Fruit fly (Drosophila melanogaster): Measurements from ENCODE around the gene CG32801.

DNA sequence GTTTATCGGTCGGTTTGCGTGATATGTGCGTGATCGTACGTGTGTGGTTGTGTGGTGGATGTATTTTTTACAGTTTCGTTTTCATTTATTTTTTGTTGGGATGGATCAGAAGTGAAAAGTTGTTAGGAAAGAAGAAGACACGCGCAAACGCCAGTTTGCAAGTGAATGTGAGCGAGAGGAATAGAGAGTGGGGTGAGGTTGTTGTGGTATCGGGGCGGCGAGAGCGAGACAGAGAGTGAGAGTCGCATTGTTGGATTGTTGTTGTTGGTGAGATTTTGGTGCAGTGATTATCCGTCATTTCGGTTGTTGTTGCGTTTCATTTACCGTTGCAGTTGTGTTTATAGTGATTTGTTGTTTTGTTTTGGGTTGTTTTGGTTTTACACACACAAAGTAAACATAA lies 9.4 kb downstream of the CG32801 start:
- TF ChIP-seq Myc (optimal IDR thresholded peaks at IDR 0.05) (no peak), h (optimal IDR thresholded peaks at IDR 0.05) (no peak), psq (optimal IDR thresholded peaks at IDR 0.05) (no peak), Sin3A (optimal IDR thresholded peaks at IDR 0.05) (no peak), ttk (optimal IDR thresholded peaks at IDR 0.05) (no peak)
